Fruit fly (Drosophila melanogaster) whole organism, embryonic: Measurements from ENCODE around the gene CG14440.

Source experiments
- Bdp1 ChIP-seq: fragments of 200-800 bp; sonication (Bioruptor generic); optimal IDR thresholded peaks from 3 replicates; lab custom pipeline; 2016; ENCODE audit warnings: missing biosample characterization, missing genetic modification characterization
- CG1024 ChIP-seq: fragments of 200-800 bp; sonication (Bioruptor generic); IDR thresholded peaks from 2 replicates; pipeline ENCODE4 v1.3.6; 2022; ENCODE audit warnings: missing biosample characterization, missing genetic modification characterization
- CG10274 ChIP-seq: fragments of 200-800 bp; sonication (Bioruptor generic); optimal IDR thresholded peaks from 3 replicates; lab custom pipeline; 2017; ENCODE audit warnings: missing biosample characterization, mild to moderate bottlenecking, missing genetic modification characterization
- CG10321 ChIP-seq: fragments of 200-800 bp; sonication (Bioruptor generic); IDR thresholded peaks from 2 replicates; pipeline ENCODE4 v1.3.6; 2022; ENCODE audit warnings: missing biosample characterization, missing genetic modification characterization
- CG10431 ChIP-seq: fragments of 200-800 bp; sonication (Bioruptor generic); optimal IDR thresholded peaks from 3 replicates; lab custom pipeline; 2018; ENCODE audit warnings: missing biosample characterization, mild to moderate bottlenecking, missing genetic modification characterization
- CG10654 ChIP-seq: fragments of 200-800 bp; sonication (Bioruptor generic); optimal IDR thresholded peaks from 2 replicates; lab custom pipeline; 2016; ENCODE audit warnings: missing biosample characterization, missing genetic modification characterization
- CG11093 ChIP-seq: fragments of 200-800 bp; sonication (Bioruptor generic); IDR thresholded peaks from 3 replicates; pipeline ENCODE4 v1.3.6; 2022; ENCODE audit warnings: missing biosample characterization, missing genetic modification characterization
- CG12155 ChIP-seq: fragments of 200-800 bp; sonication (Bioruptor generic); optimal IDR thresholded peaks from 3 replicates; lab custom pipeline; 2016; ENCODE audit warnings: missing biosample characterization, missing genetic modification characterization
- CG13424 ChIP-seq: fragments of 200-800 bp; sonication (Bioruptor generic); optimal IDR thresholded peaks from 2 replicates; lab custom pipeline; 2019; ENCODE audit warnings: missing biosample characterization, mild to moderate bottlenecking, missing genetic modification characterization, moderate library complexity
- CG14014 ChIP-seq: fragments of 200-800 bp; sonication (Bioruptor generic); IDR thresholded peaks from 2 replicates; pipeline ENCODE4 v1.3.6; 2022; ENCODE audit warnings: missing biosample characterization, missing genetic modification characterization
- CG14710 ChIP-seq: fragments of 200-800 bp; sonication (Bioruptor generic); optimal IDR thresholded peaks from 3 replicates; lab custom pipeline; 2019; ENCODE audit warnings: missing biosample characterization, mild to moderate bottlenecking, missing genetic modification characterization, moderate library complexity
- CG1602 ChIP-seq: fragments of 200-800 bp; sonication (Bioruptor generic); optimal IDR thresholded peaks from 3 replicates; lab custom pipeline; 2016; ENCODE audit warnings: missing biosample characterization, missing genetic modification characterization
- CG17328 ChIP-seq: fragments of 200-800 bp; sonication (Bioruptor generic); IDR thresholded peaks from 2 replicates; pipeline ENCODE4 v1.3.6; 2022; ENCODE audit warnings: missing biosample characterization, missing genetic modification characterization
- CG2875 ChIP-seq: fragments of 200-800 bp; sonication (Bioruptor generic); optimal IDR thresholded peaks from 2 replicates; lab custom pipeline; 2017; ENCODE audit warnings: missing biosample characterization, mild to moderate bottlenecking, missing genetic modification characterization, missing genetic modification reagents
- CG32532 ChIP-seq: fragments of 200-800 bp; sonication (Bioruptor generic); IDR thresholded peaks from 2 replicates; pipeline ENCODE4 v1.3.6; 2022; ENCODE audit warnings: missing biosample characterization, missing genetic modification characterization
- CG32767 ChIP-seq: fragments of 200-800 bp; sonication (Bioruptor generic); IDR thresholded peaks from 2 replicates; pipeline ENCODE4 v1.3.6; 2022; ENCODE audit warnings: missing biosample characterization, missing genetic modification characterization
- CG3407 ChIP-seq: fragments of 200-800 bp; sonication (Bioruptor generic); optimal IDR thresholded peaks from 2 replicates; lab custom pipeline; 2018; ENCODE audit warnings: missing biosample characterization, mild to moderate bottlenecking, missing genetic modification characterization
- CG7556 ChIP-seq: fragments of 200-800 bp; sonication (Bioruptor generic); optimal IDR thresholded peaks from 2 replicates; lab custom pipeline; 2017; ENCODE audit warnings: missing biosample characterization, mild to moderate bottlenecking, missing genetic modification characterization
- CG7963 ChIP-seq: fragments of 200-800 bp; sonication (Bioruptor generic); IDR thresholded peaks from 3 replicates; pipeline ENCODE4 v1.3.6; 2022; ENCODE audit warnings: missing biosample characterization, missing genetic modification characterization; ENCODE audit not compliant: partially characterized antibody
- CG8944 ChIP-seq: fragments of 200-800 bp; sonication (Bioruptor generic); optimal IDR thresholded peaks from 3 replicates; lab custom pipeline; 2016; ENCODE audit warnings: missing biosample characterization, missing genetic modification characterization
- CG9215 ChIP-seq: fragments of 200-800 bp; sonication (Bioruptor generic); IDR thresholded peaks from 2 replicates; pipeline ENCODE4 v1.3.6; 2022; ENCODE audit warnings: missing biosample characterization, missing genetic modification characterization
- Dip2 ChIP-seq: fragments of 200-800 bp; sonication (Bioruptor generic); IDR thresholded peaks from 2 replicates; pipeline ENCODE4 v1.3.6; 2022; ENCODE audit warnings: missing biosample characterization, missing genetic modification characterization
- Hr51 ChIP-seq, 2 experiments: fragments of 200-800 bp; sonication (Bioruptor generic); optimal IDR thresholded peaks; 2 replicates in 1 of 2; 3 replicates in 1 of 2; lab custom pipeline; 2016 to 2018; ENCODE audit warnings: missing biosample characterization in 2 of 2, missing genetic modification characterization in 2 of 2, mild to moderate bottlenecking in 1 of 2, moderate library complexity in 1 of 2
- Jarid2 ChIP-seq: fragments of 200-800 bp; sonication (Bioruptor generic); optimal IDR thresholded peaks from 3 replicates; lab custom pipeline; 2017; ENCODE audit warnings: mild to moderate bottlenecking, missing biosample characterization, missing genetic modification reagents, missing genetic modification characterization
- Pdp1 ChIP-seq, 2 experiments: fragments of 200-800 bp; sonication (Bioruptor generic); optimal IDR thresholded peaks; 3 replicates each; lab custom pipeline; 2016; ENCODE audit warnings: missing biosample characterization in 2 of 2, missing genetic modification characterization in 2 of 2, mild to moderate bottlenecking in 1 of 2, moderate library complexity in 1 of 2
- Rx ChIP-seq: fragments of 200-800 bp; sonication (Bioruptor generic); IDR thresholded peaks from 2 replicates; pipeline ENCODE4 v1.3.6; 2022; ENCODE audit warnings: missing biosample characterization, missing genetic modification characterization
- Sry-β ChIP-seq: fragments of 200-800 bp; sonication (Bioruptor generic); optimal IDR thresholded peaks from 2 replicates; lab custom pipeline; 2018; ENCODE audit warnings: missing biosample characterization, mild to moderate bottlenecking, missing genetic modification characterization, moderate library complexity
- Vsx1 ChIP-seq: fragments of 200-800 bp; sonication (Bioruptor generic); optimal IDR thresholded peaks from 2 replicates; lab custom pipeline; 2017; ENCODE audit warnings: missing biosample characterization, mild to moderate bottlenecking, missing genetic modification characterization, missing genetic modification reagents
- ap ChIP-seq: fragments of 200-800 bp; sonication (Bioruptor generic); IDR thresholded peaks from 2 replicates; pipeline ENCODE4 v1.3.6; 2022; ENCODE audit warnings: missing biosample characterization, missing genetic modification characterization
- chm ChIP-seq: fragments of 200-800 bp; sonication (Bioruptor generic); IDR thresholded peaks from 2 replicates; pipeline ENCODE4 v1.3.6; 2022; ENCODE audit warnings: missing biosample characterization, missing genetic modification characterization
- da ChIP-seq: fragments of 200-800 bp; sonication (Bioruptor generic); optimal IDR thresholded peaks from 2 replicates; lab custom pipeline; 2016; ENCODE audit warnings: missing biosample characterization, missing genetic modification characterization
- dm ChIP-seq: fragments of 200-800 bp; sonication (Bioruptor generic); optimal IDR thresholded peaks from 3 replicates; lab custom pipeline; 2016; ENCODE audit warnings: missing biosample characterization, missing genetic modification characterization
- dysf ChIP-seq: fragments of 200-800 bp; sonication (Bioruptor generic); IDR thresholded peaks from 3 replicates; pipeline ENCODE4 v1.3.6; 2022; ENCODE audit warnings: missing biosample characterization, missing genetic modification characterization
- exex ChIP-seq: fragments of 200-800 bp; sonication (Bioruptor generic); optimal IDR thresholded peaks from 4 replicates; lab custom pipeline; 2018; ENCODE audit warnings: missing biosample characterization, mild to moderate bottlenecking, missing genetic modification characterization, moderate library complexity
- fd64A ChIP-seq: fragments of 200-800 bp; sonication (Bioruptor generic); optimal IDR thresholded peaks from 3 replicates; lab custom pipeline; 2018; ENCODE audit warnings: missing biosample characterization, mild to moderate bottlenecking, missing genetic modification characterization
- fd96Cb ChIP-seq: fragments of 200-800 bp; sonication (Bioruptor generic); optimal IDR thresholded peaks from 2 replicates; lab custom pipeline; 2018; ENCODE audit warnings: missing biosample characterization, mild to moderate bottlenecking, missing genetic modification characterization, moderate library complexity
- hbn ChIP-seq: fragments of 200-800 bp; sonication (Bioruptor generic); IDR thresholded peaks from 2 replicates; pipeline ENCODE4 v1.3.6; 2022; ENCODE audit warnings: missing biosample characterization, missing genetic modification characterization; ENCODE audit not compliant: partially characterized antibody
- luna ChIP-seq: fragments of 200-800 bp; sonication (Bioruptor generic); optimal IDR thresholded peaks from 2 replicates; lab custom pipeline; 2016; ENCODE audit warnings: missing biosample characterization, missing genetic modification characterization
- mld ChIP-seq: fragments of 200-800 bp; sonication (Bioruptor generic); IDR thresholded peaks from 3 replicates; pipeline ENCODE4 v1.3.6; 2022; ENCODE audit warnings: missing biosample characterization, missing genetic modification characterization; ENCODE audit not compliant: partially characterized antibody
- nerfin-2 ChIP-seq: fragments of 200-800 bp; sonication (Bioruptor generic); IDR thresholded peaks from 2 replicates; pipeline ENCODE4 v1.3.6; 2022; ENCODE audit warnings: missing biosample characterization, missing genetic modification characterization; ENCODE audit not compliant: partially characterized antibody
- phol ChIP-seq: fragments of 200-800 bp; sonication (Bioruptor generic); optimal IDR thresholded peaks from 3 replicates; lab custom pipeline; 2018; ENCODE audit warnings: missing biosample characterization, mild to moderate bottlenecking, missing genetic modification characterization, moderate library complexity
- prd ChIP-seq, 3 experiments: fragments of >200 bp in 2 of 3; fragments of 200-800 bp in 1 of 3; sonication (Bioruptor generic) in 1 of 3; optimal IDR thresholded peaks in 2 of 3; IDR thresholded peaks in 1 of 3; 2 replicates in 2 of 3; 3 replicates in 1 of 3; pipeline versions ENCODE4 v1.3.6 to Lab custom; 2017 to 2022; ENCODE audit warnings: missing biosample characterization in 1 of 3, missing genetic modification characterization in 1 of 3
- psq ChIP-seq: fragments of 200-800 bp; sonication (Bioruptor generic); optimal IDR thresholded peaks from 2 replicates; lab custom pipeline; 2017; ENCODE audit warnings: missing biosample characterization, missing genetic modification characterization
- pzg ChIP-seq: fragments of 200-800 bp; sonication (Bioruptor generic); optimal IDR thresholded peaks from 3 replicates; lab custom pipeline; 2018; ENCODE audit warnings: missing biosample characterization, mild to moderate bottlenecking, missing genetic modification characterization, moderate library complexity
- tgo ChIP-seq: fragments of 200-800 bp; sonication (Bioruptor generic); IDR thresholded peaks from 3 replicates; pipeline ENCODE4 v1.3.6; 2022; ENCODE audit warnings: missing biosample characterization, missing genetic modification characterization
- tna ChIP-seq: fragments of 200-800 bp; sonication (Bioruptor generic); IDR thresholded peaks from 2 replicates; pipeline ENCODE4 v1.3.6; 2022; ENCODE audit warnings: missing biosample characterization, missing genetic modification characterization; ENCODE audit not compliant: partially characterized antibody
- tx ChIP-seq: fragments of 200-800 bp; sonication (Bioruptor generic); optimal IDR thresholded peaks from 2 replicates; lab custom pipeline; 2016; ENCODE audit warnings: missing biosample characterization, missing genetic modification characterization
- unpg ChIP-seq: fragments of 200-800 bp; sonication (Bioruptor generic); optimal IDR thresholded peaks from 3 replicates; lab custom pipeline; 2018; ENCODE audit warnings: missing biosample characterization, mild to moderate bottlenecking, missing genetic modification characterization, moderate library complexity
- wor ChIP-seq: fragments of 200-800 bp; sonication (Bioruptor generic); IDR thresholded peaks from 2 replicates; pipeline ENCODE4 v1.3.6; 2022; ENCODE audit warnings: missing biosample characterization, missing genetic modification characterization

The CG14440 gene

dm6 chrX:6744088-6744487 lies 45.7 kb upstream of the CG14440 start, which contains the start of gene RpL17 (continued):
- TF ChIP-seq Hr51 (GFP tag; optimal IDR thresholded peaks at IDR 0.05; lab: Kevin White, UChicago) (peak; percentile 67 to 86), nerfin-2 (GFP tag; lab: Robert Waterston, UW) (no peak), CG32767 (peak; percentile 55), chm (GFP tag; lab: Robert Waterston, UW) (peak; percentile 93), dysf (GFP tag; lab: Robert Waterston, UW) (peak; percentile 84), CG8944 (GFP tag; lab: Kevin White, UChicago) (peak; percentile 78), CG7963 (GFP tag; lab: Robert Waterston, UW) (no peak), fd64A (peak; percentile 81), phol (tag; lab: Kevin White, UChicago) (peak; percentile 72), tx (GFP tag; lab: Kevin White, UChicago) (peak; percentile 54), psq (GFP tag; lab: Kevin White, UChicago) (peak; percentile 51), CG10654 (GFP tag; lab: Kevin White, UChicago) (peak; percentile 74), ap (GFP tag; lab: Robert Waterston, UW) (peak; percentile 75), CG1602 (GFP tag; lab: Kevin White, UChicago) (peak; percentile 65), CG1024 (peak; percentile 62; the same call in 1 of the 2 replicates), wor (GFP tag; lab: Robert Waterston, UW) (peak; percentile 39; the same call in 1 of the 2 replicates), tna (GFP tag; lab: Robert Waterston, UW) (no peak), CG12155 (GFP tag; lab: Kevin White, UChicago) (peak; percentile 68), CG9215 (GFP tag; lab: Robert Waterston, UW) (peak; percentile 60), CG7556 (peak; percentile 65), CG13424 (tag; lab: Kevin White, UChicago) (peak; percentile 55), CG11093 (GFP tag; lab: Robert Waterston, UW) (0 out of 3 replicates have a peak, but pooled peaks have one; percentile 17), hbn (0 out of 2 replicates have a peak, but pooled peaks have one; percentile 24), luna (GFP tag; lab: Kevin White, UChicago) (peak; percentile 78), tgo (GFP tag; lab: Robert Waterston, UW) (peak; percentile 78), CG17328 (GFP tag; lab: Robert Waterston, UW) (peak; percentile 89), CG10321 (GFP tag; lab: Robert Waterston, UW) (peak; percentile 69; the same call in 1 of the 2 replicates), Dip2 (no peak), CG32532 (GFP tag; lab: Robert Waterston, UW) (peak; percentile 88), mld (GFP tag; lab: Robert Waterston, UW) (no peak), CG3407 (GFP tag; lab: Kevin White, UChicago) (peak; percentile 88), pzg (peak; percentile 91), CG2875 (peak; percentile 88), Sry-β (GFP tag; lab: Kevin White, UChicago) (peak; percentile 9), Bdp1 (GFP tag; lab: Kevin White, UChicago) (peak; percentile 92), CG10431 (GFP tag; lab: Kevin White, UChicago) (peak; percentile 84), CG10274 (GFP tag; lab: Kevin White, UChicago) (peak; percentile 66), CG14014 (GFP tag; lab: Robert Waterston, UW) (peak; percentile 81), da (GFP tag; lab: Kevin White, UChicago) (peak; percentile 70), dm (GFP tag; lab: Kevin White, UChicago) (peak; percentile 93), fd96Cb (tag; lab: Kevin White, UChicago) (peak; percentile 30), Vsx1 (GFP tag; lab: Kevin White, UChicago) (peak; percentile 84), CG14710 (tag; lab: Kevin White, UChicago) (peak; percentile 76), Jarid2 (GFP tag; lab: Kevin White, UChicago) (peak; percentile 58), prd (optimal IDR thresholded peaks at IDR 0.05; lab: Kevin White, UChicago) (no peak), prd (GFP tag; IDR thresholded peaks at IDR 0.05; lab: Robert Waterston, UW) (peak; percentile 65), Pdp1 (GFP tag; optimal IDR thresholded peaks at IDR 0.05; lab: Kevin White, UChicago) (peak; percentile 67 to 79), unpg (peak; percentile 83), Rx (peak; percentile 79), exex (tag; lab: Kevin White, UChicago) (peak; percentile 42)
